Fruit fly (Drosophila melanogaster): ENCODE measurements around the gene brv3.

DNA sequence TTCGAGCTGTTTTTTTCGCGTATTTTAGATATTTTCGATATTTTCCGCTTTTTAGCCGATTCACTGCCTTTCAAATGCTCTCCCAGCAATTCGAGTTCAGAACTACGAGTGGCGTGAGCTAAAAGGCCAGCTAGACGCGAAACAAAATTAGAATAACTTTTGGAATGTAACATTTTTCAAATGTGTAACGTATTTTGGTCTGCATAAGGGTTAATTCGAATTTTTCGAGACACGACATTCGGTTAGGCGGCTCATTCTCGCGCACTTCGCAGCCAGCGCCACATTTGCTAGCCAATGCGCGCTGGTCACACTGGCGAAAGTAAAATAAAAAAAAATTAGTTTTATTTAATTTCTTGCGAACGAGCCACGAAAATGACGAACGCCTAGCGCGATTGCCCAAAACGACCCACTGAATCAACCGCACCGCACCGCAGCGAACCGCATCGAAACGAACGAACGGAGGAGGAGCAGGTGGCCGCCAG, at the start of gene brv3, which contains the start of gene Pi4KIIIalpha:
- TF ChIP-seq fd96Ca (GFP tag; IDR thresholded peaks at IDR 0.05) (no peak), gl (tag; optimal IDR thresholded peaks at IDR 0.05) (no peak), CG8301 (tag; optimal IDR thresholded peaks at IDR 0.05) (no peak)

All from whole organism, pupa.